Worm (Caenorhabditis elegans) whole organism, L2 larva: ENCODE data around the gene srh-122.

Experiments
- C34F6.9 ChIP-seq: fragments of 150-350 bp; optimal IDR thresholded peaks from 2 replicates; lab custom pipeline; 2014; ENCODE audit warnings: missing biosample characterization, missing genetic modification characterization
- F13H6.1 ChIP-seq: sonication (generic microtip); optimal IDR thresholded peaks from 2 replicates; lab custom pipeline; 2016; ENCODE audit warnings: missing genetic modification characterization, missing compliant biosample characterization
- Y55F3AM.14 ChIP-seq: fragments of 200-800 bp; sonication (Bioruptor generic); optimal IDR thresholded peaks from 2 replicates; lab custom pipeline; 2018; ENCODE audit warnings: mild to moderate bottlenecking, missing genetic modification characterization, missing compliant biosample characterization
- ZK546.5 ChIP-seq: sonication (generic microtip); optimal IDR thresholded peaks from 2 replicates; lab custom pipeline; 2017; ENCODE audit warnings: missing biosample characterization, missing genetic modification characterization
- alr-1 ChIP-seq: fragments of 150-350 bp; optimal IDR thresholded peaks from 2 replicates; lab custom pipeline; 2014; ENCODE audit warnings: missing biosample characterization, missing genetic modification characterization
- aly-2 ChIP-seq: fragments of 150-350 bp; optimal IDR thresholded peaks from 2 replicates; lab custom pipeline; 2014; ENCODE audit warnings: missing biosample characterization, missing genetic modification characterization
- ama-1 ChIP-seq: fragments of 150-350 bp; optimal IDR thresholded peaks from 2 replicates; lab custom pipeline; 2018; ENCODE audit warnings: inconsistent platforms
- blmp-1 ChIP-seq: sonication (generic microtip); optimal IDR thresholded peaks from 2 replicates; lab custom pipeline; 2017; ENCODE audit warnings: missing genetic modification characterization, mild to moderate bottlenecking, missing compliant biosample characterization, antibody characterized with exemption, moderate library complexity; ENCODE audit not compliant: insufficient read depth
- ceh-16 ChIP-seq: fragments of 150-350 bp; optimal IDR thresholded peaks from 2 replicates; lab custom pipeline; 2014; ENCODE audit warnings: missing biosample characterization, missing genetic modification characterization
- crh-2 ChIP-seq: sonication (generic microtip); optimal IDR thresholded peaks from 2 replicates; lab custom pipeline; 2017; ENCODE audit warnings: missing biosample characterization, missing genetic modification characterization
- dmd-4 ChIP-seq: sonication (generic microtip); optimal IDR thresholded peaks from 2 replicates; lab custom pipeline; 2017; ENCODE audit warnings: missing biosample characterization, missing genetic modification characterization
- egl-27 ChIP-seq: sonication (generic microtip); optimal IDR thresholded peaks from 3 replicates; lab custom pipeline; 2017; ENCODE audit warnings: missing biosample characterization, missing genetic modification reagents, missing genetic modification characterization
- elt-1 ChIP-seq: fragments of 150-350 bp; optimal IDR thresholded peaks from 2 replicates; lab custom pipeline; 2014; ENCODE audit warnings: missing biosample characterization, missing genetic modification characterization
- elt-3 ChIP-seq: sonication (generic microtip); optimal IDR thresholded peaks from 2 replicates; lab custom pipeline; 2017; ENCODE audit warnings: missing biosample characterization, missing genetic modification characterization
- fos-1 ChIP-seq: fragments of 150-350 bp; optimal IDR thresholded peaks from 2 replicates; lab custom pipeline; 2014; ENCODE audit warnings: missing biosample characterization, missing genetic modification characterization
- lin-11 ChIP-seq: fragments of 150-350 bp; sonication (generic microtip); optimal IDR thresholded peaks from 2 replicates; lab custom pipeline; 2014; ENCODE audit warnings: missing biosample characterization, missing genetic modification characterization, inconsistent platforms, mixed read lengths
- lin-13 ChIP-seq: fragments of 150-350 bp; optimal IDR thresholded peaks from 2 replicates; lab custom pipeline; 2014; ENCODE audit warnings: missing biosample characterization, missing genetic modification reagents, missing genetic modification characterization
- lin-39 ChIP-seq: fragments of 150-350 bp; optimal IDR thresholded peaks from 2 replicates; lab custom pipeline; 2014; ENCODE audit warnings: missing biosample characterization, missing genetic modification reagents, missing genetic modification characterization
- lsy-2 ChIP-seq, 2 experiments: fragments of 150-350 bp in 1 of 2; sonication (generic microtip) in 1 of 2; optimal IDR thresholded peaks; 2 replicates each; lab custom pipeline; 2014 to 2017; ENCODE audit warnings: missing biosample characterization in 2 of 2, missing genetic modification characterization in 2 of 2
- mab-5 ChIP-seq: fragments of 150-350 bp; optimal IDR thresholded peaks from 2 replicates; lab custom pipeline; 2014; ENCODE audit warnings: missing biosample characterization, missing genetic modification characterization
- mbf-1 ChIP-seq: sonication (generic microtip); optimal IDR thresholded peaks from 2 replicates; lab custom pipeline; 2017; ENCODE audit warnings: missing biosample characterization, missing genetic modification characterization
- mdl-1 ChIP-seq, 2 experiments: fragments of 150-350 bp in 1 of 2; sonication (generic microtip) in 1 of 2; optimal IDR thresholded peaks; 2 replicates each; lab custom pipeline; 2017; ENCODE audit warnings: missing biosample characterization in 2 of 2, missing genetic modification characterization in 2 of 2
- nhr-10 ChIP-seq: sonication (generic microtip); optimal IDR thresholded peaks from 2 replicates; lab custom pipeline; 2017; ENCODE audit warnings: missing biosample characterization, missing genetic modification characterization
- nhr-11 ChIP-seq: fragments of 150-350 bp; optimal IDR thresholded peaks from 2 replicates; lab custom pipeline; 2014; ENCODE audit warnings: missing biosample characterization, missing genetic modification characterization
- nhr-12 ChIP-seq: fragments of 150-350 bp; optimal IDR thresholded peaks from 2 replicates; lab custom pipeline; 2014; ENCODE audit warnings: missing biosample characterization, missing genetic modification characterization
- nhr-129 ChIP-seq: fragments of 150-350 bp; optimal IDR thresholded peaks from 2 replicates; lab custom pipeline; 2014; ENCODE audit warnings: missing biosample characterization, missing genetic modification characterization
- nhr-21 ChIP-seq: fragments of 150-350 bp; optimal IDR thresholded peaks from 2 replicates; lab custom pipeline; 2014; ENCODE audit warnings: missing biosample characterization, missing genetic modification characterization
- nhr-6 ChIP-seq: fragments of 150-350 bp; optimal IDR thresholded peaks from 2 replicates; lab custom pipeline; 2014; ENCODE audit warnings: missing biosample characterization, missing genetic modification characterization
- nhr-77 ChIP-seq: fragments of 150-350 bp; optimal IDR thresholded peaks from 2 replicates; lab custom pipeline; 2014; ENCODE audit warnings: missing biosample characterization, missing genetic modification characterization
- peb-1 ChIP-seq: fragments of 150-350 bp; optimal IDR thresholded peaks from 2 replicates; lab custom pipeline; 2014; ENCODE audit warnings: missing biosample characterization, missing genetic modification characterization
- skn-1 ChIP-seq: sonication (generic microtip); optimal IDR thresholded peaks from 2 replicates; lab custom pipeline; 2017; ENCODE audit warnings: missing biosample characterization, missing genetic modification characterization
- sma-9 ChIP-seq, 2 experiments: fragments of 150-350 bp in 1 of 2; sonication (generic microtip) in 1 of 2; optimal IDR thresholded peaks; 2 replicates each; lab custom pipeline; 2014 to 2016; ENCODE audit warnings: missing genetic modification characterization in 2 of 2, mild to moderate bottlenecking in 1 of 2, missing biosample characterization in 1 of 2, missing compliant biosample characterization in 1 of 2, missing genetic modification reagents in 1 of 2, moderate library complexity in 1 of 2
- unc-39 ChIP-seq: fragments of 150-350 bp; optimal IDR thresholded peaks from 2 replicates; lab custom pipeline; 2014; ENCODE audit warnings: missing biosample characterization, missing genetic modification characterization
- zag-1 ChIP-seq: fragments of 150-350 bp; optimal IDR thresholded peaks from 2 replicates; lab custom pipeline; 2014; ENCODE audit warnings: missing biosample characterization, missing genetic modification characterization
- ztf-4 ChIP-seq: fragments of 150-350 bp; optimal IDR thresholded peaks from 2 replicates; lab custom pipeline; 2014; ENCODE audit warnings: missing biosample characterization, missing genetic modification characterization

Gene srh-122

DNA sequence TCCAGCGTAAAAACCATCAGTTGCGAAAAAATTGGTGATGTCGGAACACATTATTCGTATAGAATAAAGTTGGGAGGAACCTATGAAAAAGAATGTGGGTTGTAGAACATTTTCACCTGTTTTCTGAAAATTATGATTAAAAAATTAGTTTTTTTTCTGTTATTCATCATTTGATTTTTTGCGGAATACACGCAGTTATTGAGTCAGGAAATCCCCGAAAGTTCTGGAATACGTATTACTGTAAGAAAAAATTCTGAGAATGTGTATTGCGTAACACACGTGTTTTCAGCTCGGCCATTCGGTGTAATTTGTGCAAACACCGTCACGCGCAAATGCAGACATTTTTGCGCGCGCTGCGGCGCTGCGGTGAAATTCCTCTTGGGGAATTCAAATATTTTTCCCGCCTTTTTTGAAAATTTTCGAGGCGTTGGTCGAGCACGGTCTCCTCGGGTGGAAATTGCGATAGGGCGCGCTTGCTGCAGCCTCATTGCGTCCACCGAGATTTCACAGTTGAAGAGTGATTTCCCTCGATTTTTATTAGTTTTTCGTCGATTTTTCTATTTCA is 11.1 kb upstream of the srh-122 start, which contains the start of gene srh-170:
Gene srh-170, minus strand, starts transcription at position 51 of the 565 bp plus-strand sequence.
- TF ChIP-seq C34F6.9 (tag; lab: Kevin White, UChicago) (no peak), nhr-21 (tag; lab: Kevin White, UChicago) (no peak), mbf-1 (no peak), nhr-10 (tag; lab: Kevin White, UChicago) (no peak), blmp-1 (tag; lab: Kevin White, UChicago) (no peak), skn-1 (tag; lab: Kevin White, UChicago) (no peak), zag-1 (no peak), ceh-16 (tag; lab: Kevin White, UChicago) (no peak)

DNA sequence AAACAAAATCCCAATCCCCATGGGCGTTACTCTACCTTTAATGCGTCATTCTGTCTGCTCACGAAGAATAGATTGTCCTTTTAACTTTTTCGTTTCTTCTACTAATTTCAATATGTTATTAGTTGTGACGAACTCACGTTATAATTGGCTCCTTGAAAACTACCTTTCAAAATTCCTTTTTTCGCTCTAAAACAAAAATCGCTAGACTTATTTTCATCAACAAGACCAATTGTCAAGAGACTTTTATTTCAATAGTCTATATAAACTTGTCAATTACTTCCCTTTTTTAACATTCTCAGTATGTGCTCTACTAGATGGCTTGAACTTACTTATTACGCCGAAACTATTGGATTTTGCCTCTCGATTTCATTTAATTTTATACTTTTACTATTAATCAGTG is 6.9 kb upstream of the srh-122 start, which contains the start of gene str-102:
Gene str-102, plus strand, starts transcription at position 301 of the 400 bp plus-strand sequence.
- TF ChIP-seq peb-1 (tag; lab: Kevin White, UChicago) (no peak), lin-13 (GFP tag; lab: Kevin White, UChicago) (no peak), aly-2 (tag; lab: Kevin White, UChicago) (no peak), ama-1 (no peak), skn-1 (tag; lab: Kevin White, UChicago) (no peak), mdl-1 (tag; optimal IDR thresholded peaks at IDR 0.05; lab: Kevin White, UChicago) (no peak), alr-1 (tag; lab: Kevin White, UChicago) (no peak), ztf-4 (no peak), egl-27 (tag; lab: Kevin White, UChicago) (no peak), elt-1 (tag; lab: Kevin White, UChicago) (no peak), lin-39 (tag; lab: Kevin White, UChicago) (no peak), nhr-11 (tag; lab: Kevin White, UChicago) (no peak), nhr-77 (tag; lab: Kevin White, UChicago) (no peak), ZK546.5 (tag; lab: Kevin White, UChicago) (no peak), Y55F3AM.14 (no peak), nhr-6 (tag; lab: Kevin White, UChicago) (no peak), F13H6.1 (tag; lab: Kevin White, UChicago) (no peak), mbf-1 (no peak)

- TF ChIP-seq nhr-12 (tag; lab: Kevin White, UChicago) = no peak
- TF ChIP-seq ceh-16 (tag; lab: Kevin White, UChicago) = no peak
- TF ChIP-seq unc-39 (tag; lab: Kevin White, UChicago) = no peak
- no peak for TF ChIP-seq lsy-2 (tag; optimal IDR thresholded peaks at IDR 0.05; lab: Kevin White, UChicago)
- no peak for TF ChIP-seq crh-2 (tag; lab: Kevin White, UChicago)
- TF ChIP-seq elt-1 (tag; lab: Kevin White, UChicago) = no peak
- TF ChIP-seq dmd-4 (tag; lab: Kevin White, UChicago) = no peak
- TF ChIP-seq ztf-4 = no peak
- TF ChIP-seq nhr-77 (tag; lab: Kevin White, UChicago) = no peak
- TF ChIP-seq nhr-129 = no peak
- TF ChIP-seq mab-5 (tag; lab: Kevin White, UChicago) = no peak
- no peak for TF ChIP-seq ZK546.5 (tag; lab: Kevin White, UChicago)
- no peak for TF ChIP-seq lin-39 (tag; lab: Kevin White, UChicago)
- TF ChIP-seq alr-1 (tag; lab: Kevin White, UChicago) = no peak
- TF ChIP-seq nhr-11 (tag; lab: Kevin White, UChicago) = no peak
Measured at ce11 chrV:15383739-15384138, 5.9 kb upstream of the srh-122 start, which contains the start of gene str-88. Gene str-88, minus strand, starts transcription at chrV:15383839.

DNA sequence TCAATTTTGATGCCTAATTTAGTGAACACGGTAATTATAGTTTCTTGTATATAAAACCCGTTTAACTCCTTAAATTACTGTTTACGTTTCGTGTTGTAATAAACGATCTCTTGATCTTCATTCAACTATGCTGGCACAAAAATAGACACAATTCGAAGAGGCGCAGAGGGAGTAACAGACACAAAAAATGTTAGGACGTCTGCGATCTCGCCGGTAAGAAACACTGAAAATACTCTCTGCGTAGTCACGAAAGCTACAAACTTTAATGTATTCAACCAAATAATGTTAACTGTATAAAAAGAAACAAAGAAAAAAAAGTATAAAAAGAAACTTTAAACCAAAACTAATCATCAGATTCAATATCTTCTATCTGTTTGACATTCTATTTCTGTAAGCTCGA is 3.1 kb upstream of the srh-122 start, which contains the start of gene dhs-23:
Gene dhs-23, plus strand, starts transcription at position 363 of the 400 bp plus-strand sequence.
- TF ChIP-seq mdl-1 (tag; optimal IDR thresholded peaks at IDR 0.05; lab: Kevin White, UChicago) (no peak), lin-11 (tag; lab: Kevin White, UChicago) (no peak), fos-1 (peak; percentile 1), nhr-10 (tag; lab: Kevin White, UChicago) (no peak), nhr-129 (no peak), mbf-1 (no peak), sma-9 (GFP tag; optimal IDR thresholded peaks at IDR 0.05; lab: Kevin White, UChicago) (no peak), sma-9 (tag; optimal IDR thresholded peaks at IDR 0.05; lab: Kevin White, UChicago) (no peak), elt-3 (tag; lab: Kevin White, UChicago) (no peak)
